Fruit fly (Drosophila melanogaster) whole organism, embryonic: ENCODE data around the gene CG5376.

Experiments
- C15 ChIP-seq: fragments of 200-800 bp; sonication (Bioruptor generic); IDR thresholded peaks from 3 replicates; pipeline ENCODE4 v1.3.6; 2022; ENCODE audit warnings: missing biosample characterization, missing genetic modification characterization
- CG10431 ChIP-seq: fragments of 200-800 bp; sonication (Bioruptor generic); optimal IDR thresholded peaks from 3 replicates; lab custom pipeline; 2018; ENCODE audit warnings: missing biosample characterization, mild to moderate bottlenecking, missing genetic modification characterization
- CG10979 ChIP-seq: fragments of 200-800 bp; sonication (Bioruptor generic); optimal IDR thresholded peaks from 2 replicates; lab custom pipeline; 2018; ENCODE audit warnings: missing biosample characterization, mild to moderate bottlenecking, missing genetic modification characterization, moderate library complexity
- CG11085 ChIP-seq: fragments of 200-800 bp; sonication (Bioruptor generic); IDR thresholded peaks from 2 replicates; pipeline ENCODE4 v1.3.6; 2022; ENCODE audit warnings: missing biosample characterization, missing genetic modification characterization
- CG11093 ChIP-seq: fragments of 200-800 bp; sonication (Bioruptor generic); IDR thresholded peaks from 3 replicates; pipeline ENCODE4 v1.3.6; 2022; ENCODE audit warnings: missing biosample characterization, missing genetic modification characterization
- CG12104 ChIP-seq: fragments of 200-800 bp; sonication (Bioruptor generic); optimal IDR thresholded peaks from 3 replicates; lab custom pipeline; 2016; ENCODE audit warnings: missing biosample characterization, missing genetic modification characterization
- CG12744 ChIP-seq: fragments of 200-800 bp; sonication (Bioruptor generic); optimal IDR thresholded peaks from 2 replicates; lab custom pipeline; 2016; ENCODE audit warnings: missing biosample characterization, missing genetic modification characterization
- CG12769 ChIP-seq: fragments of 200-800 bp; sonication (Bioruptor generic); optimal IDR thresholded peaks from 2 replicates; lab custom pipeline; 2019; ENCODE audit warnings: missing biosample characterization, mild to moderate bottlenecking, missing genetic modification characterization, moderate library complexity
- CG17612 ChIP-seq: fragments of 200-800 bp; sonication (Bioruptor generic); IDR thresholded peaks from 2 replicates; pipeline ENCODE4 v1.3.6; 2022; ENCODE audit warnings: missing biosample characterization, missing genetic modification characterization
- CG32532 ChIP-seq: fragments of 200-800 bp; sonication (Bioruptor generic); IDR thresholded peaks from 2 replicates; pipeline ENCODE4 v1.3.6; 2022; ENCODE audit warnings: missing biosample characterization, missing genetic modification characterization
- CG32767 ChIP-seq: fragments of 200-800 bp; sonication (Bioruptor generic); IDR thresholded peaks from 2 replicates; pipeline ENCODE4 v1.3.6; 2022; ENCODE audit warnings: missing biosample characterization, missing genetic modification characterization
- CG32772 ChIP-seq: fragments of 200-800 bp; sonication (Bioruptor generic); IDR thresholded peaks from 2 replicates; pipeline ENCODE4 v1.3.6; 2022; ENCODE audit warnings: missing biosample characterization, missing genetic modification characterization
- CG34376 ChIP-seq: fragments of 200-800 bp; sonication (Bioruptor generic); optimal IDR thresholded peaks from 2 replicates; lab custom pipeline; 2018; ENCODE audit warnings: missing biosample characterization, mild to moderate bottlenecking, missing genetic modification characterization
- CG34422 ChIP-seq: fragments of 200-800 bp; sonication (Bioruptor generic); IDR thresholded peaks from 3 replicates; pipeline ENCODE4 v1.3.6; 2022; ENCODE audit warnings: missing biosample characterization, missing genetic modification characterization
- CG4328 ChIP-seq: fragments of 200-800 bp; sonication (Bioruptor generic); optimal IDR thresholded peaks from 3 replicates; lab custom pipeline; 2017; ENCODE audit warnings: missing biosample characterization, missing genetic modification reagents, missing genetic modification characterization
- CG4820 ChIP-seq: fragments of 200-800 bp; sonication (Bioruptor generic); optimal IDR thresholded peaks from 3 replicates; lab custom pipeline; 2016; ENCODE audit warnings: missing biosample characterization, missing genetic modification characterization
- CG6683 ChIP-seq: fragments of 200-800 bp; sonication (Bioruptor generic); optimal IDR thresholded peaks from 2 replicates; lab custom pipeline; 2017; ENCODE audit warnings: missing biosample characterization, mild to moderate bottlenecking, missing genetic modification characterization, missing genetic modification reagents
- CG7963 ChIP-seq: fragments of 200-800 bp; sonication (Bioruptor generic); IDR thresholded peaks from 3 replicates; pipeline ENCODE4 v1.3.6; 2022; ENCODE audit warnings: missing biosample characterization, missing genetic modification characterization; ENCODE audit not compliant: partially characterized antibody
- CoRest ChIP-seq: fragments of 200-800 bp; sonication (Bioruptor generic); optimal IDR thresholded peaks from 3 replicates; lab custom pipeline; 2018; ENCODE audit warnings: missing biosample characterization, mild to moderate bottlenecking, missing genetic modification characterization, moderate library complexity
- D19A ChIP-seq: fragments of 200-800 bp; optimal IDR thresholded peaks from 3 replicates; lab custom pipeline; 2019; ENCODE audit warnings: missing biosample characterization, mild to moderate bottlenecking, missing genetic modification characterization, moderate library complexity
- Ets65A ChIP-seq: fragments of 200-800 bp; sonication (Bioruptor generic); peaks from one replicate; lab custom pipeline; 2016; ENCODE audit warnings: missing biosample characterization, missing genetic modification characterization
- Fer2 ChIP-seq: fragments of 200-800 bp; sonication (Bioruptor generic); optimal IDR thresholded peaks from 2 replicates; lab custom pipeline; 2018; ENCODE audit warnings: missing biosample characterization, mild to moderate bottlenecking, missing genetic modification characterization, moderate library complexity
- H15 ChIP-seq: fragments of 200-800 bp; sonication (Bioruptor generic); IDR thresholded peaks from 3 replicates; pipeline ENCODE4 v1.3.6; 2022; ENCODE audit warnings: missing biosample characterization, missing genetic modification characterization
- Hey ChIP-seq: fragments of 200-800 bp; sonication (Bioruptor generic); optimal IDR thresholded peaks from 3 replicates; lab custom pipeline; 2018; ENCODE audit warnings: missing biosample characterization, mild to moderate bottlenecking, missing genetic modification characterization
- Kr ChIP-seq: fragments of 200-800 bp; sonication (Bioruptor generic); optimal IDR thresholded peaks from 2 replicates; lab custom pipeline; 2017; ENCODE audit warnings: missing biosample characterization, mild to moderate bottlenecking, missing genetic modification characterization
- Myb ChIP-seq: fragments of 200-800 bp; sonication (Bioruptor generic); optimal IDR thresholded peaks from 2 replicates; lab custom pipeline; 2016; ENCODE audit warnings: missing biosample characterization, missing genetic modification characterization
- Nf-YA ChIP-seq: fragments of 200-800 bp; sonication (Bioruptor generic); IDR thresholded peaks from 2 replicates; pipeline ENCODE4 v1.3.6; 2022; ENCODE audit warnings: missing biosample characterization, missing genetic modification characterization
- Oli ChIP-seq: fragments of 200-800 bp; sonication (Bioruptor generic); optimal IDR thresholded peaks from 2 replicates; lab custom pipeline; 2018; ENCODE audit warnings: missing biosample characterization, mild to moderate bottlenecking, missing genetic modification characterization, moderate library complexity
- PHDP ChIP-seq: fragments of 200-800 bp; sonication (Bioruptor generic); optimal IDR thresholded peaks from 3 replicates; lab custom pipeline; 2018; ENCODE audit warnings: missing biosample characterization, mild to moderate bottlenecking, missing genetic modification characterization, moderate library complexity
- Rfx ChIP-seq: fragments of 200-800 bp; sonication (Bioruptor generic); IDR thresholded peaks from 2 replicates; pipeline ENCODE4 v1.3.6; 2022; ENCODE audit warnings: missing biosample characterization, missing genetic modification characterization
- Six4 ChIP-seq: fragments of 200-800 bp; sonication (Bioruptor generic); optimal IDR thresholded peaks from 2 replicates; lab custom pipeline; 2016; ENCODE audit warnings: missing biosample characterization, missing genetic modification characterization
- Sox100B ChIP-seq: fragments of 200-800 bp; sonication (Bioruptor generic); optimal IDR thresholded peaks from 3 replicates; lab custom pipeline; 2018; ENCODE audit warnings: missing biosample characterization, mild to moderate bottlenecking, missing genetic modification characterization
- btn ChIP-seq: fragments of 200-800 bp; sonication (Bioruptor generic); optimal IDR thresholded peaks from 2 replicates; lab custom pipeline; 2016; ENCODE audit warnings: missing biosample characterization, missing genetic modification characterization
- croc ChIP-seq: fragments of 200-800 bp; sonication (Bioruptor generic); conservative IDR thresholded peaks from 3 replicates; pipeline ENCODE4 v1.3.6; 2022; ENCODE audit warnings: missing biosample characterization, missing genetic modification characterization
- disco-r ChIP-seq: fragments of 200-800 bp; sonication (Bioruptor generic); optimal IDR thresholded peaks from 2 replicates; lab custom pipeline; 2016; ENCODE audit warnings: missing biosample characterization, missing genetic modification characterization
- ftz-f1 ChIP-seq: fragments of 200-800 bp; sonication (Bioruptor generic); optimal IDR thresholded peaks from 2 replicates; lab custom pipeline; 2016; ENCODE audit warnings: missing biosample characterization, missing genetic modification characterization
- fu2 ChIP-seq: fragments of 200-800 bp; sonication (Bioruptor generic); optimal IDR thresholded peaks from 2 replicates; lab custom pipeline; 2016; ENCODE audit warnings: missing biosample characterization, missing genetic modification characterization
- grau ChIP-seq: fragments of 200-800 bp; optimal IDR thresholded peaks from 3 replicates; lab custom pipeline; 2019; ENCODE audit warnings: missing biosample characterization, mild to moderate bottlenecking, missing genetic modification characterization, moderate library complexity
- ham ChIP-seq: fragments of 200-800 bp; sonication (Bioruptor generic); IDR thresholded peaks from 2 replicates; pipeline ENCODE4 v1.3.6; 2022; ENCODE audit warnings: missing biosample characterization, missing genetic modification characterization
- hbn ChIP-seq: fragments of 200-800 bp; sonication (Bioruptor generic); IDR thresholded peaks from 2 replicates; pipeline ENCODE4 v1.3.6; 2022; ENCODE audit warnings: missing biosample characterization, missing genetic modification characterization; ENCODE audit not compliant: partially characterized antibody
- hth ChIP-seq: fragments of >200 bp; optimal IDR thresholded peaks from 2 replicates; lab custom pipeline; 2017; ENCODE audit warnings: inconsistent platforms
- ind ChIP-seq: fragments of 200-800 bp; sonication (Bioruptor generic); optimal IDR thresholded peaks from 3 replicates; lab custom pipeline; 2016; ENCODE audit warnings: missing biosample characterization, missing genetic modification characterization
- jigr1 ChIP-seq: fragments of 200-800 bp; sonication (Bioruptor generic); IDR thresholded peaks from 3 replicates; pipeline ENCODE4 v1.3.6; 2022; ENCODE audit warnings: missing biosample characterization, missing genetic modification characterization
- ken ChIP-seq: fragments of 200-800 bp; sonication (Bioruptor generic); IDR thresholded peaks from 3 replicates; pipeline ENCODE4 v1.3.6; 2022; ENCODE audit warnings: missing biosample characterization, missing genetic modification characterization
- lmd ChIP-seq: fragments of 200-800 bp; sonication (Bioruptor generic); IDR thresholded peaks from 2 replicates; pipeline ENCODE4 v1.3.6; 2022; ENCODE audit warnings: missing biosample characterization, missing genetic modification characterization
- peb ChIP-seq: fragments of 200-800 bp; sonication (Bioruptor generic); IDR thresholded peaks from 2 replicates; pipeline ENCODE4 v1.3.6; 2022; ENCODE audit warnings: missing biosample characterization, missing genetic modification characterization
- tin ChIP-seq: fragments of 200-800 bp; sonication (Bioruptor generic); optimal IDR thresholded peaks from 3 replicates; lab custom pipeline; 2016; ENCODE audit warnings: missing biosample characterization, missing genetic modification characterization
- ttk ChIP-seq: fragments of 200-800 bp; sonication (Bioruptor generic); IDR thresholded peaks from 2 replicates; pipeline ENCODE4 v2.1.2; 2022; ENCODE audit warnings: missing biosample characterization, missing genetic modification characterization
- zen ChIP-seq: fragments of 200-800 bp; sonication (Bioruptor generic); optimal IDR thresholded peaks from 3 replicates; lab custom pipeline; 2018; ENCODE audit warnings: missing biosample characterization, mild to moderate bottlenecking, missing genetic modification characterization, moderate library complexity
- zen2 ChIP-seq: fragments of 200-800 bp; sonication (Bioruptor generic); IDR thresholded peaks from 3 replicates; pipeline ENCODE4 v1.3.6; 2022; ENCODE audit warnings: missing biosample characterization, missing genetic modification characterization; ENCODE audit not compliant: partially characterized antibody
- zfh2 ChIP-seq: fragments of 200-800 bp; sonication (Bioruptor generic); optimal IDR thresholded peaks from 2 replicates; lab custom pipeline; 2016; ENCODE audit warnings: missing biosample characterization, missing genetic modification characterization

The CG5376 gene

DNA sequence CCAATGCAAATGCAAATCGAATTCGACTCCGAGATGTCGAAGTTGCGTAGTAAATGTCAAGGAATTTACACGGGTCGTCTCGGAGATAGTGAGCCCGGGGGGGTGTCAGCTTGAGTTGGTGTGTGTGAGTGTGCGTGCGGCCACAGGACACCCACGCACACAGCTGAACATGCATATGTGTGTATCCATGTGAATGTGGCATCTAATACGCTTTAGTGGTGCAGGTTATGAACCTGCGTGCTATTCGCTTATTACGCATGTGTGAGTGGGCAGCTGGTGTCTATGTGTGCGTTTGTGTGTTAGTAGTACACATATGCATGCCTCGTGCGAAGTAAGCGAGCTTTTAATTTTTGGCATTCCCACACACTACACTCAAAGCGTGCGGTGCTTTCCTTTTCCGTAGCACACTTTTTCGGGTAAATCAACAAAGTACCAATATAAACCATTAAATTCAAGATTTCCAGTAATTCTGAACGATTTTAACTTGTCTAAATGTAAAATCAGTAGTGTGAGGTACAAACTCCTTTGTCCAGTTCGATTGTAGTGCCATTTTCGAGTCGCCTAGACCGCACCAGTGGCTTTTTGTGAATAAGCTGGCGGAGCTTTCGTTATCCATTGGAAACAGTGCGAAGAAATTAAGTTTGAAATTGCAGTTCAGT is 19.8 kb downstream of the CG5376 start (continued):
- no peak for TF ChIP-seq CG7963 (GFP tag; lab: Robert Waterston, UW)
- TF ChIP-seq CG4820 = peak; percentile 78
- peak; percentile 47 for TF ChIP-seq zen (tag; lab: Kevin White, UChicago)
- peak; percentile 79 for TF ChIP-seq D19A
- TF ChIP-seq CG12744 = peak; percentile 73
- peak; percentile 90 for TF ChIP-seq Rfx (GFP tag; lab: Robert Waterston, UW)
- TF ChIP-seq CG6683 (GFP tag; lab: Kevin White, UChicago) = peak; percentile 81
- peak; percentile 74 for TF ChIP-seq ttk (GFP tag; lab: Robert Waterston, UW)
- peak; percentile 90 for TF ChIP-seq CG34376 (GFP tag; lab: Kevin White, UChicago)
- peak; percentile 57 for TF ChIP-seq disco-r (GFP tag; lab: Kevin White, UChicago)
- no peak for TF ChIP-seq Kr (GFP tag; lab: Kevin White, UChicago)
- peak; percentile 79 for TF ChIP-seq peb (GFP tag; lab: Robert Waterston, UW)
- TF ChIP-seq croc (GFP tag; lab: Robert Waterston, UW) = peak; percentile 66
- TF ChIP-seq CoRest = peak; percentile 87
- TF ChIP-seq btn (GFP tag; lab: Kevin White, UChicago) = peak; percentile 70
- peak; percentile 79; the same call in 1 of the 3 replicates for TF ChIP-seq CG34422
- peak; percentile 49 for TF ChIP-seq CG32767 (GFP tag; lab: Robert Waterston, UW)
- peak; percentile 63 for TF ChIP-seq ham (GFP tag; lab: Robert Waterston, UW)
- TF ChIP-seq Oli = peak; percentile 89
- peak; percentile 83 for TF ChIP-seq tin (GFP tag; lab: Kevin White, UChicago)
- peak; percentile 84 for TF ChIP-seq Sox100B (GFP tag; lab: Kevin White, UChicago)
- TF ChIP-seq ftz-f1 (GFP tag; lab: Kevin White, UChicago) = peak; percentile 7
- no peak for TF ChIP-seq CG12769 (tag; lab: Kevin White, UChicago)
- TF ChIP-seq H15 = peak; percentile 71; the same call in 2 of the 3 replicates
- TF ChIP-seq lmd (GFP tag; lab: Robert Waterston, UW) = peak; percentile 86
- TF ChIP-seq CG32532 (GFP tag; lab: Robert Waterston, UW) = peak; percentile 86
- peak; percentile 68 for TF ChIP-seq CG12104 (GFP tag; lab: Kevin White, UChicago)
- TF ChIP-seq Fer2 (tag; lab: Kevin White, UChicago) = peak; percentile 77
- TF ChIP-seq CG17612 (GFP tag; lab: Robert Waterston, UW) = peak; percentile 31; the same call in 1 of the 2 replicates
- peak; percentile 78 for TF ChIP-seq fu2
- TF ChIP-seq CG4328 (GFP tag; lab: Kevin White, UChicago) = peak; percentile 65
- no peak for TF ChIP-seq hth (lab: Kevin White, UChicago)
- TF ChIP-seq ind (GFP tag; lab: Kevin White, UChicago) = peak; percentile 90
- peak; percentile 57 for TF ChIP-seq CG11085
- peak; percentile 97 for TF ChIP-seq Ets65A (GFP tag; lab: Kevin White, UChicago)
- no peak for TF ChIP-seq CG10431 (GFP tag; lab: Kevin White, UChicago)
- TF ChIP-seq zfh2 (GFP tag; lab: Kevin White, UChicago) = peak; percentile 86
- peak; percentile 89 for TF ChIP-seq PHDP (tag; lab: Kevin White, UChicago)
- TF ChIP-seq C15 = 0 out of 3 replicates have a peak, but pooled peaks have one; percentile 29
- peak; percentile 72 for TF ChIP-seq Hey (tag; lab: Kevin White, UChicago)
- TF ChIP-seq CG32772 = peak; percentile 77
- peak; percentile 73 for TF ChIP-seq Nf-YA (GFP tag; lab: Robert Waterston, UW)
- peak; percentile 69 for TF ChIP-seq Six4
- TF ChIP-seq CG10979 = peak; percentile 70
- no peak for TF ChIP-seq hbn (GFP tag; lab: Robert Waterston, UW)
- TF ChIP-seq grau (tag; lab: Kevin White, UChicago) = peak; percentile 88
- peak; percentile 72 for TF ChIP-seq ken (GFP tag; lab: Robert Waterston, UW)
- TF ChIP-seq CG11093 (GFP tag; lab: Robert Waterston, UW) = peak; percentile 70; the same call in 2 of the 3 replicates
- TF ChIP-seq zen2 (GFP tag; lab: Robert Waterston, UW) = no peak
- TF ChIP-seq jigr1 (GFP tag; lab: Robert Waterston, UW) = peak; percentile 64; the same call in 2 of the 3 replicates
- peak; percentile 76 for TF ChIP-seq Myb (GFP tag; lab: Kevin White, UChicago)
